Worm (Caenorhabditis elegans) whole organism, young adult: ENCODE results near the gene pod-1.
A peak's percentile ranks its signal among the peaks of the same experiment; 100 is the strongest.

Experiments
- B0261.1 ChIP-seq: sonication (generic microtip); optimal IDR thresholded peaks from 2 replicates; lab custom pipeline; 2016; ENCODE audit warnings: mild to moderate bottlenecking, missing genetic modification characterization, moderate library complexity, missing compliant biosample characterization
- F22D6.2 ChIP-seq: sonication (generic microtip); optimal IDR thresholded peaks from 2 replicates; lab custom pipeline; 2016; ENCODE audit warnings: mild to moderate bottlenecking, missing genetic modification characterization, missing compliant biosample characterization
- F23B12.7 ChIP-seq: sonication (generic microtip); optimal IDR thresholded peaks from 2 replicates; lab custom pipeline; 2017; ENCODE audit warnings: missing genetic modification characterization, mild to moderate bottlenecking, missing compliant biosample characterization, antibody characterized with exemption, moderate library complexity; ENCODE audit not compliant: insufficient read depth
- F49E8.2 ChIP-seq: sonication (generic microtip); optimal IDR thresholded peaks from 3 replicates; lab custom pipeline; 2017; ENCODE audit warnings: missing genetic modification characterization, mild to moderate bottlenecking, missing compliant biosample characterization, antibody characterized with exemption, moderate library complexity; ENCODE audit not compliant: insufficient read depth
- F52B5.7 ChIP-seq: sonication (generic microtip); optimal IDR thresholded peaks from 2 replicates; lab custom pipeline; 2016; ENCODE audit warnings: mild to moderate bottlenecking, missing genetic modification characterization, missing compliant biosample characterization
- F57C9.4 ChIP-seq: sonication (generic microtip); optimal IDR thresholded peaks from 2 replicates; lab custom pipeline; 2017; ENCODE audit warnings: mild to moderate bottlenecking, missing genetic modification characterization, missing compliant biosample characterization
- K12H6.12 ChIP-seq: fragments of 200-800 bp; sonication (Bioruptor generic); optimal IDR thresholded peaks from 2 replicates; lab custom pipeline; 2018; ENCODE audit warnings: mild to moderate bottlenecking, missing genetic modification characterization, missing compliant biosample characterization
- T07F8.4 ChIP-seq: sonication (generic microtip); optimal IDR thresholded peaks from 2 replicates; lab custom pipeline; 2016; ENCODE audit warnings: mild to moderate bottlenecking, missing genetic modification characterization, moderate library complexity, missing compliant biosample characterization
- Y53G8AR.9 ChIP-seq: fragments of 200-800 bp; sonication (Bioruptor generic); conservative IDR thresholded peaks from 2 replicates; pipeline ENCODE4 v1.3.6; 2022; ENCODE audit warnings: missing genetic modification reagents, missing genetic modification characterization, missing compliant biosample characterization
- atf-7 ChIP-seq: sonication (generic microtip); optimal IDR thresholded peaks from 2 replicates; lab custom pipeline; 2017; ENCODE audit warnings: mild to moderate bottlenecking, missing genetic modification characterization, missing compliant biosample characterization
- ccch-3 ChIP-seq: fragments of 200-800 bp; sonication (Bioruptor generic); optimal IDR thresholded peaks from 2 replicates; lab custom pipeline; 2018; ENCODE audit warnings: mild to moderate bottlenecking, missing genetic modification characterization, missing compliant biosample characterization
- cebp-1 ChIP-seq, 2 experiments: fragments of 200-800 bp in 1 of 2; sonication (Bioruptor generic) in 1 of 2; sonication (generic microtip) in 1 of 2; IDR thresholded peaks in 1 of 2; optimal IDR thresholded peaks in 1 of 2; 2 replicates each; pipeline versions ENCODE4 v1.3.6 to Lab custom; 2017 to 2022; ENCODE audit warnings: missing compliant biosample characterization in 2 of 2, missing genetic modification characterization in 2 of 2, mild to moderate bottlenecking in 1 of 2, missing genetic modification reagents in 1 of 2, moderate library complexity in 1 of 2
- cebp-2 ChIP-seq: fragments of 200-800 bp; sonication (Bioruptor generic); IDR thresholded peaks from 2 replicates; pipeline ENCODE4 v1.3.6; 2022; ENCODE audit warnings: missing genetic modification characterization, missing compliant biosample characterization
- ceh-100 ChIP-seq: fragments of 200-800 bp; sonication (Bioruptor generic); IDR thresholded peaks from 2 replicates; pipeline ENCODE4 v1.3.6; 2022; ENCODE audit warnings: missing genetic modification reagents, missing genetic modification characterization, missing compliant biosample characterization
- ceh-27 ChIP-seq: fragments of 200-800 bp; sonication (Bioruptor generic); optimal IDR thresholded peaks from 2 replicates; lab custom pipeline; 2018; ENCODE audit warnings: mild to moderate bottlenecking, missing genetic modification characterization, moderate library complexity, missing compliant biosample characterization
- die-1 ChIP-seq: sonication (generic microtip); optimal IDR thresholded peaks from 2 replicates; lab custom pipeline; 2016; ENCODE audit warnings: missing genotype, mild to moderate bottlenecking, missing genetic modification characterization, missing compliant biosample characterization
- dox-1 ChIP-seq: fragments of 200-800 bp; sonication (Bioruptor generic); IDR thresholded peaks from 2 replicates; pipeline ENCODE4 v1.3.6; 2022; ENCODE audit warnings: missing genetic modification reagents, missing genetic modification characterization, missing compliant biosample characterization
- dpl-1 ChIP-seq: fragments of 150-350 bp; optimal IDR thresholded peaks from 2 replicates; lab custom pipeline; 2014; ENCODE audit warnings: missing biosample characterization, missing genetic modification reagents, missing genetic modification characterization
- egrh-3 ChIP-seq: fragments of 200-800 bp; sonication (Bioruptor generic); IDR thresholded peaks from 2 replicates; pipeline ENCODE4 v1.3.6; 2022; ENCODE audit warnings: missing genetic modification reagents, missing genetic modification characterization, missing compliant biosample characterization
- ets-4 ChIP-seq: fragments of 200-800 bp; sonication (Bioruptor generic); optimal IDR thresholded peaks from 2 replicates; lab custom pipeline; 2018; ENCODE audit warnings: mild to moderate bottlenecking, missing genetic modification characterization, missing compliant biosample characterization
- hmg-1.2 ChIP-seq: fragments of 200-800 bp; sonication (Bioruptor generic); IDR thresholded peaks from 2 replicates; pipeline ENCODE4 v1.3.6; 2022; ENCODE audit warnings: missing genetic modification reagents, missing genetic modification characterization, missing compliant biosample characterization
- lin-54 ChIP-seq: fragments of 200-800 bp; sonication (Bioruptor generic); optimal IDR thresholded peaks from 2 replicates; lab custom pipeline; 2018; ENCODE audit warnings: mild to moderate bottlenecking, missing genetic modification characterization, missing compliant biosample characterization
- lir-1 ChIP-seq: fragments of 200-800 bp; sonication (Bioruptor generic); conservative IDR thresholded peaks from 2 replicates; pipeline ENCODE4 v1.3.6; 2022; ENCODE audit warnings: missing genetic modification reagents, missing genetic modification characterization, missing compliant biosample characterization
- madf-3 ChIP-seq: fragments of 200-800 bp; sonication (Bioruptor generic); IDR thresholded peaks from 2 replicates; pipeline ENCODE4 v1.3.6; 2022; ENCODE audit warnings: missing genetic modification reagents, missing genetic modification characterization, missing compliant biosample characterization
- madf-6 ChIP-seq: fragments of 200-800 bp; sonication (Bioruptor generic); IDR thresholded peaks from 2 replicates; pipeline ENCODE4 v1.3.6; 2022; ENCODE audit warnings: missing genetic modification reagents, missing genetic modification characterization, missing compliant biosample characterization
- mcd-1 ChIP-seq: fragments of 200-800 bp; sonication (Bioruptor generic); IDR thresholded peaks from 2 replicates; pipeline ENCODE4 v1.3.6; 2022; ENCODE audit warnings: missing genetic modification reagents, missing genetic modification characterization, missing compliant biosample characterization
- mxl-1 ChIP-seq: sonication (generic microtip); optimal IDR thresholded peaks from 2 replicates; lab custom pipeline; 2016; ENCODE audit warnings: missing genetic modification characterization, missing compliant biosample characterization
- nfyb-1 ChIP-seq: fragments of 200-800 bp; sonication (Bioruptor generic); IDR thresholded peaks from 2 replicates; pipeline ENCODE4 v1.3.6; 2022; ENCODE audit warnings: missing genetic modification reagents, missing genetic modification characterization, missing compliant biosample characterization
- nhr-179 ChIP-seq: sonication (generic microtip); optimal IDR thresholded peaks from 2 replicates; lab custom pipeline; 2016; ENCODE audit warnings: mild to moderate bottlenecking, missing genetic modification characterization, missing compliant biosample characterization
- nhr-80 ChIP-seq: sonication (generic microtip); optimal IDR thresholded peaks from 2 replicates; lab custom pipeline; 2016; ENCODE audit warnings: missing genetic modification characterization, missing compliant biosample characterization
- rcor-1 ChIP-seq: fragments of 200-800 bp; sonication (Bioruptor generic); IDR thresholded peaks from 2 replicates; pipeline ENCODE4 v1.3.6; 2022; ENCODE audit warnings: missing genetic modification reagents, missing genetic modification characterization, missing compliant biosample characterization
- sdz-38 ChIP-seq: sonication (generic microtip); optimal IDR thresholded peaks from 2 replicates; lab custom pipeline; 2016; ENCODE audit warnings: missing genotype, missing genetic modification characterization, missing compliant biosample characterization
- snpc-1.1 ChIP-seq: sonication (generic microtip); optimal IDR thresholded peaks from 2 replicates; lab custom pipeline; 2017; ENCODE audit warnings: missing genetic modification characterization, mild to moderate bottlenecking, missing compliant biosample characterization, antibody characterized with exemption, moderate library complexity, missing genotype, missing genetic modification reagents; ENCODE audit not compliant: insufficient read depth
- tlf-1 ChIP-seq: fragments of 200-800 bp; sonication (Bioruptor generic); optimal IDR thresholded peaks from 2 replicates; lab custom pipeline; 2018; ENCODE audit warnings: mild to moderate bottlenecking, missing genetic modification characterization, missing compliant biosample characterization
- unc-130 ChIP-seq: sonication (generic microtip); optimal IDR thresholded peaks from 2 replicates; lab custom pipeline; 2016; ENCODE audit warnings: missing genetic modification reagents, missing genetic modification characterization, missing compliant biosample characterization
- zfh-2 ChIP-seq: fragments of 200-800 bp; sonication (Bioruptor generic); conservative IDR thresholded peaks from 2 replicates; pipeline ENCODE4 v1.3.6; 2022; ENCODE audit warnings: missing genetic modification reagents, missing genetic modification characterization, missing compliant biosample characterization
- ztf-22 ChIP-seq: fragments of 200-800 bp; sonication (Bioruptor generic); optimal IDR thresholded peaks from 2 replicates; lab custom pipeline; 2018; ENCODE audit warnings: mild to moderate bottlenecking, missing genetic modification characterization, moderate library complexity, missing compliant biosample characterization
- ztf-28 ChIP-seq: fragments of 200-800 bp; sonication (Bioruptor generic); IDR thresholded peaks from 2 replicates; pipeline ENCODE4 v1.3.6; 2022; ENCODE audit warnings: missing genetic modification reagents, missing genetic modification characterization, missing compliant biosample characterization
- ztf-3 ChIP-seq: fragments of 200-800 bp; sonication (Bioruptor generic); optimal IDR thresholded peaks from 2 replicates; lab custom pipeline; 2018; ENCODE audit warnings: mild to moderate bottlenecking, missing genetic modification characterization, missing compliant biosample characterization

The pod-1 gene

ce11 chrIII:13542458-13542857, 18.5 kb upstream of the pod-1 start:
- TF ChIP-seq nfyb-1: peak; percentile 9; the same call in 1 of the 2 replicates
- TF ChIP-seq nhr-179 (tag; lab: Kevin White, UChicago): no peak
- no peak for TF ChIP-seq K12H6.12 (tag; lab: Kevin White, UChicago)
- TF ChIP-seq T07F8.4 (tag; lab: Kevin White, UChicago): no peak
- TF ChIP-seq F22D6.2 (tag; lab: Kevin White, UChicago): no peak
- no peak for TF ChIP-seq unc-130 (GFP tag; lab: Kevin White, UChicago)
- TF ChIP-seq ceh-27 (GFP tag; lab: Kevin White, UChicago): no peak
- no peak for TF ChIP-seq atf-7
- TF ChIP-seq F23B12.7: no peak
- peak; percentile 58 for TF ChIP-seq nhr-80 (tag; lab: Kevin White, UChicago)

- TF ChIP-seq ztf-3 (GFP tag; lab: Kevin White, UChicago) (no peak), zfh-2 (GFP tag; lab: Robert Waterston, UW) (peak; percentile 59)
Measured at ce11 chrIII:13540791-13541190, 16.9 kb upstream of the pod-1 start.

- TF ChIP-seq snpc-1.1: no peak
- peak; percentile 76 for TF ChIP-seq cebp-1 (GFP tag; IDR thresholded peaks at IDR 0.05; lab: Robert Waterston, UW)
- peak; percentile 93 for TF ChIP-seq cebp-1 (tag; optimal IDR thresholded peaks at IDR 0.05; lab: Kevin White, UChicago)
Measured at ce11 chrIII:13535735-13536390, 11.9 kb upstream of the pod-1 start.

- no peak for TF ChIP-seq ets-4 (GFP tag; lab: Kevin White, UChicago)
- 0 out of 2 replicates have a peak, but pooled peaks have one; percentile 10 for TF ChIP-seq hmg-1.2 (GFP tag; lab: Robert Waterston, UW)
- TF ChIP-seq egrh-3 (GFP tag; lab: Robert Waterston, UW): peak; percentile 36; the same call in 1 of the 2 replicates
- TF ChIP-seq, all 124 proteins: peak for 2
Measured at ce11 chrIII:13534704-13535103, 10.8 kb upstream of the pod-1 start.

ce11 chrIII:13530838-13531237, 6.9 kb upstream of the pod-1 start:
- TF ChIP-seq die-1 (no peak), F57C9.4 (tag; lab: Kevin White, UChicago) (no peak), hmg-1.2 (GFP tag; lab: Robert Waterston, UW) (peak; percentile 51; the same call in 1 of the 2 replicates), lir-1 (no peak), dpl-1 (GFP tag; lab: Kevin White, UChicago) (no peak)
- TF ChIP-seq, all 124 proteins: peak for 1

- TF ChIP-seq cebp-2: no peak
- 0 out of 2 replicates have a peak, but pooled peaks have one; percentile 25 for TF ChIP-seq madf-3 (GFP tag; lab: Robert Waterston, UW)
- no peak for TF ChIP-seq ztf-28
- peak; percentile 21; the same call in 1 of the 2 replicates for TF ChIP-seq ceh-100 (GFP tag; lab: Robert Waterston, UW)
- TF ChIP-seq sdz-38 (tag; lab: Kevin White, UChicago): no peak
- no peak for TF ChIP-seq Y53G8AR.9 (GFP tag; lab: Robert Waterston, UW)
- no peak for TF ChIP-seq mxl-1
- TF ChIP-seq dox-1 (GFP tag; lab: Robert Waterston, UW): peak; percentile 67
- TF ChIP-seq hmg-1.2 (GFP tag; lab: Robert Waterston, UW): peak; percentile 97
- TF ChIP-seq madf-6 (GFP tag; lab: Robert Waterston, UW): peak; percentile 93
- TF ChIP-seq B0261.1 (tag; lab: Kevin White, UChicago): no peak
- TF ChIP-seq lin-54 (GFP tag; lab: Kevin White, UChicago): peak; percentile 63
- TF ChIP-seq F49E8.2 (tag; lab: Kevin White, UChicago): peak; percentile 20
- TF ChIP-seq rcor-1 (GFP tag; lab: Robert Waterston, UW): no peak; the same call in 1 of the 2 replicates
- TF ChIP-seq ztf-22 (GFP tag; lab: Kevin White, UChicago): no peak
- peak; percentile 40 for TF ChIP-seq tlf-1 (GFP tag; lab: Kevin White, UChicago)
- no peak for TF ChIP-seq F52B5.7
- no peak for TF ChIP-seq ccch-3 (GFP tag; lab: Kevin White, UChicago)
- TF ChIP-seq mcd-1 (GFP tag; lab: Robert Waterston, UW): peak; percentile 95
Measured at ce11 chrIII:13530017-13530416, 6.1 kb upstream of the pod-1 start.
